Fruit fly (Drosophila melanogaster): Measurements from ENCODE around the gene Tango4.

The Tango4 gene

DNA sequence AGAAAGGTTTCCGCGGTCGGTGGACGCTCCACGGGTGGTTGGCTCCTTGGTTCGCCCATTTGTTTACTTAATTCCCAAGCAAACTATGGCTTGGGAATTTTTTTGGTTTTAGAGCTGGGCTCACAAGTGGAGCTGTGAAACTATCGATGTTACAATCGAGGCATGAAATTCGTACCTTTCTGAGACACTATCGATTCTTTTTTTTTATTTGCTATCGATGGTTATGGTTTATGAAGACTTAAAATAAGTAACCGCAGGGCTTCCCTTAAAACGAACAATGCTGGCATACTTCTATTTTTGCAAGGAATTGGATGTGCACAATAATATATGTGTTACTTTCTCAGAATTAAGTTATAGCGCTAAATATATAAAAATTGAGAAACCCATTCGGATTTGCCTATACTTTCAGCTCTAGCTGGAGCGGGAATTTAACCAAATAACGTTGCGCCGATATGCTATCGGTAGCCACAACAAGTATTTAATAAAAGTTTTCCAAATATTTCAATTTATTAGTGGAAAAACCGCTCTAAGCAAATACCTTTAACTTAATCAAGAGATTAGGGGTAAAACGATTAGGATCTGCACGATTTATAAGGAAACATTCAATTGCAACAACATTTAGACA is 2.9 kb upstream of the Tango4 start, which contains the start of gene Chrac-16 (continued):
- TF ChIP-seq CG16813 (GFP tag; IDR thresholded peaks at IDR 0.05; ENCODE audit: partially characterized antibody), result peak; percentile 83
- TF ChIP-seq klu (GFP tag; IDR thresholded peaks at IDR 0.05), result no peak
- TF ChIP-seq Sry-δ (GFP tag; optimal IDR thresholded peaks at IDR 0.05), result peak; percentile 83
- peak; percentile 63; the same call in 2 of the 3 replicates for TF ChIP-seq CG7963 (GFP tag; IDR thresholded peaks at IDR 0.05; ENCODE audit: partially characterized antibody)
- TF ChIP-seq Deaf1 (tag; optimal IDR thresholded peaks at IDR 0.05), result no peak
- TF ChIP-seq CG3995 (GFP tag; optimal IDR thresholded peaks at IDR 0.05), result peak; percentile 2
- TF ChIP-seq BEAF-32 (GFP tag; optimal IDR thresholded peaks at IDR 0.05), result peak; percentile 74

DNA sequence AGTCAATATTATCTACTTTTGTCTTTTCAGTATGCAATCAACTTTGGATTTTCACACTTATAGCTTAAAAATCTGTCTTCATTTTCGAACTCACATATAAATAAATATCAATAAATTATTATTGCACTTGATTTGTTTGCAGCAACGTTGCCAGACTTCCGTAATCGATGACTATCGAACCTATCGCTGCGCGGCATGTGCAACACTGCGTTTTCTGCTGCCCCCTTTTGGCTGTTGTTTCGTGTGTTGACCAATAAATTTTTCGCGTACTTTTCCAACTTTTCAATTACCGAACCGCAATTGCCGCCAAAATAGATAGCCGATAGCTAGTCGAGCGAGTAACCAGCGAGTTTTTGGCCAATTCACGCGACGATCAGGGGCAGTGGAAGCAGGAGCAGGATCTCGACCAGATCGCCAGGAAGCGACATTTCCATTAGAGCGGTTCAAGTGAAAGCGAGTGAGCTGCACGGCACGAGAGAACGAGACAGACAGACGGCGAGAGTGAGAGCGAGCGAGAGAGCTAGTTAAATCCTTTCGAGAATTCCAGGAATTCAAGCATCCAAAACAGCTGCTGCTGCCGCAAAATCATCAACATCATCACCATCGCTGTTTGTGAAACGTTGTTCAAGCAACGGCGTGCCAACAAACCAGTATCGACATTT is 2.3 kb upstream of the Tango4 start, which contains the start of gene Lsm12a:
TSS of gene Lsm12a (plus strand) at position 201 of the 662 bp plus-strand sequence.
- TF ChIP-seq CG2202 (tag; optimal IDR thresholded peaks at IDR 0.05), result no peak
- peak; percentile 58 for TF ChIP-seq CG7963 (GFP tag; IDR thresholded peaks at IDR 0.05; ENCODE audit: partially characterized antibody)
- no peak for TF ChIP-seq D19A (tag; optimal IDR thresholded peaks at IDR 0.05)
- 0 out of 4 replicates have a peak, but pooled peaks have one; percentile 45 for TF ChIP-seq Dll (GFP tag; IDR thresholded peaks at IDR 0.05; ENCODE audit: partially characterized antibody)
- no peak for TF ChIP-seq ci (GFP tag; IDR thresholded peaks at IDR 0.05)
- TF ChIP-seq CG10366 (GFP tag; IDR thresholded peaks at IDR 0.05), result no peak
- TF ChIP-seq phol (tag; optimal IDR thresholded peaks at IDR 0.05), result peak; percentile 1
- peak; percentile 38; the same call in 1 of the 2 replicates for TF ChIP-seq tna (GFP tag; IDR thresholded peaks at IDR 0.05; ENCODE audit: partially characterized antibody)
- TF ChIP-seq CG7556 (GFP tag; optimal IDR thresholded peaks at IDR 0.05), result no peak
- no peak for TF ChIP-seq Deaf1 (tag; optimal IDR thresholded peaks at IDR 0.05)
- no peak for TF ChIP-seq exex (tag; optimal IDR thresholded peaks at IDR 0.05)
- TF ChIP-seq Side (GFP tag; optimal IDR thresholded peaks at IDR 0.05), result no peak
- TF ChIP-seq Xbp1 (GFP tag; optimal IDR thresholded peaks at IDR 0.05), result no peak
- TF ChIP-seq CHES-1-like (GFP tag; optimal IDR thresholded peaks at IDR 0.05), result no peak
- no peak for TF ChIP-seq usp (GFP tag; optimal IDR thresholded peaks at IDR 0.05)
- no peak for TF ChIP-seq CG6813 (GFP tag; optimal IDR thresholded peaks at IDR 0.05)
- peak; percentile 5 for TF ChIP-seq trem (tag; optimal IDR thresholded peaks at IDR 0.05)
- TF ChIP-seq psq (GFP tag; optimal IDR thresholded peaks at IDR 0.05), result peak; percentile 80
- TF ChIP-seq CG2116 (GFP tag; optimal IDR thresholded peaks at IDR 0.05), result peak; percentile 97
- peak; percentile 42; the same call in 2 of the 3 replicates for TF ChIP-seq vnd (GFP tag; IDR thresholded peaks at IDR 0.05; ENCODE audit: partially characterized antibody)
- no peak for TF ChIP-seq CG17328 (GFP tag; IDR thresholded peaks at IDR 0.05)
- TF ChIP-seq CG12299 (tag; optimal IDR thresholded peaks at IDR 0.05), result no peak
- no peak for TF ChIP-seq CG5953 (GFP tag; IDR thresholded peaks at IDR 0.05)
- no peak for TF ChIP-seq wek (GFP tag; optimal IDR thresholded peaks at IDR 0.05)
- no peak for TF ChIP-seq dpn (GFP tag; optimal IDR thresholded peaks at IDR 0.05)
- no peak for TF ChIP-seq Tbp (GFP tag; optimal IDR thresholded peaks at IDR 0.05)
- TF ChIP-seq CG13894 (tag; optimal IDR thresholded peaks at IDR 0.05), result no peak
- TF ChIP-seq CG16813 (GFP tag; IDR thresholded peaks at IDR 0.05; ENCODE audit: partially characterized antibody), result peak; percentile 71
- no peak for TF ChIP-seq CG17612 (GFP tag; IDR thresholded peaks at IDR 0.05)
- TF ChIP-seq MBD-R2 (GFP tag; IDR thresholded peaks at IDR 0.05), result peak; percentile 41
- TF ChIP-seq CG1832 (GFP tag; optimal IDR thresholded peaks at IDR 0.05), result peak; percentile 82
- TF ChIP-seq ken (GFP tag; IDR thresholded peaks at IDR 0.05), result 0 out of 3 replicates have a peak, but pooled peaks have one; percentile 19
- TF ChIP-seq tin (GFP tag; optimal IDR thresholded peaks at IDR 0.05), result no peak
- TF ChIP-seq BEAF-32 (GFP tag; optimal IDR thresholded peaks at IDR 0.05), result peak; percentile 74
- TF ChIP-seq row (GFP tag; IDR thresholded peaks at IDR 0.05), result peak; percentile 24; the same call in 1 of the 3 replicates
- TF ChIP-seq ERR (GFP tag; optimal IDR thresholded peaks at IDR 0.05), result no peak
- no peak for TF ChIP-seq pho (GFP tag; optimal IDR thresholded peaks at IDR 0.05)
- no peak for TF ChIP-seq disco-r (GFP tag; optimal IDR thresholded peaks at IDR 0.05)
- peak; percentile 23 for TF ChIP-seq CG12659 (GFP tag; optimal IDR thresholded peaks at IDR 0.05)
- TF ChIP-seq amos (GFP tag; IDR thresholded peaks at IDR 0.05; ENCODE audit: partially characterized antibody), result peak; percentile 81
- 0 out of 3 replicates have a peak, but pooled peaks have one; percentile 35 for TF ChIP-seq mld (GFP tag; IDR thresholded peaks at IDR 0.05; ENCODE audit: partially characterized antibody)
- no peak for TF ChIP-seq CG11085 (GFP tag; IDR thresholded peaks at IDR 0.05)

Data from whole organism, embryonic.